Fruit fly (Drosophila melanogaster) S2 (cell line): ENCODE data around the gene Nedd8.

ENCODE experiments used
- CG8478 ChIP-seq: fragments of >200 bp; optimal IDR thresholded peaks from 2 replicates; lab custom pipeline; 2018
- CTCF ChIP-seq, 2 experiments: fragments of >200 bp; optimal IDR thresholded peaks; 2 replicates each; lab custom pipeline; 2018

- TF ChIP-seq CG8478 (no peak), CTCF (optimal IDR thresholded peaks at IDR 0.05; lab: Kevin White, UChicago) (no peak)
These were observed 27.3 kb upstream of the Nedd8 start for dm6 chr2L:18978923-18979322.
